Fruit fly (Drosophila melanogaster): ENCODE data around the gene CG8072.

Gene CG8072

DNA sequence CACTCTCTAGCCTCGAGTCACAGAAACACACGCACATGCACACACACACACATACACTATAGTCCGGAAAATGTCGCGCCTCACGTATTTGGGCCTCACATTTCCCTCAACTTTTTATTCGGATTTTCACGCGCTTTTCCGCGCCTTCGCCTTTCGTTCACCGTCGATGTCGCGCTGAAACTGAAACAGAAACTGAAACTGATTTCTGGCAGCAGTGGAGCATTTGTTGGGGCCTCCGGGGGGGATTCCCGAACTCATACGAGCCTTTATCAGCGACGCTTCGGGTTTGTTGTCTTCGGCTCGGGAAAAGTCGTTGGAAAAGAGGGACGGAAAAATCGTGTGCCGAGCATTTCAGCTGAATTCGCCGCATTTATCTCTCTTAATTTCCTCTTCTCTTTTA lies 34.3 kb downstream of the CG8072 start, which contains the start of gene dpr10 (continued):
- no peak for TF ChIP-seq CG15601 (tag; optimal IDR thresholded peaks at IDR 0.05)
- TF ChIP-seq CG15269 (tag; optimal IDR thresholded peaks at IDR 0.05): no peak
- TF ChIP-seq CG17361 (GFP tag; IDR thresholded peaks at IDR 0.05): no peak
- no peak for TF ChIP-seq row (GFP tag; IDR thresholded peaks at IDR 0.05)
- no peak for TF ChIP-seq ase (GFP tag; IDR thresholded peaks at IDR 0.05)
- peak; percentile 21 for TF ChIP-seq Hmr (GFP tag; optimal IDR thresholded peaks at IDR 0.05)
- TF ChIP-seq H15 (GFP tag; IDR thresholded peaks at IDR 0.05): no peak
- TF ChIP-seq CG10209 (GFP tag; optimal IDR thresholded peaks at IDR 0.05): no peak
- no peak for TF ChIP-seq CG7372 (GFP tag; IDR thresholded peaks at IDR 0.05)
- TF ChIP-seq aop (GFP tag; IDR thresholded peaks at IDR 0.05): no peak
- TF ChIP-seq CG17568 (GFP tag; optimal IDR thresholded peaks at IDR 0.05): no peak
- 0 out of 3 replicates have a peak, but pooled peaks have one; percentile 42 for TF ChIP-seq ci (GFP tag; IDR thresholded peaks at IDR 0.05)
- TF ChIP-seq ftz-f1 (GFP tag; optimal IDR thresholded peaks at IDR 0.05): peak; percentile 4
- no peak for TF ChIP-seq CG6654 (GFP tag; optimal IDR thresholded peaks at IDR 0.05)
- peak; percentile 80 for TF ChIP-seq Jarid2 (GFP tag; optimal IDR thresholded peaks at IDR 0.05)
- no peak for TF ChIP-seq CG12219 (GFP tag; optimal IDR thresholded peaks at IDR 0.05)
- TF ChIP-seq CG6813 (GFP tag; optimal IDR thresholded peaks at IDR 0.05): no peak
- TF ChIP-seq cg (GFP tag; optimal IDR thresholded peaks at IDR 0.05): peak; percentile 22
- no peak for TF ChIP-seq dan (GFP tag; IDR thresholded peaks at IDR 0.05)
- TF ChIP-seq CG6765 (GFP tag; optimal IDR thresholded peaks at IDR 0.05): peak; percentile 16
- TF ChIP-seq CG6175 (GFP tag; IDR thresholded peaks at IDR 0.05): no peak
- no peak for TF ChIP-seq CG4730 (GFP tag; IDR thresholded peaks at IDR 0.05)
- TF ChIP-seq grau (tag; optimal IDR thresholded peaks at IDR 0.05): no peak
- no peak for TF ChIP-seq Dip2 (GFP tag; IDR thresholded peaks at IDR 0.05)
- TF ChIP-seq CG11456 (GFP tag; IDR thresholded peaks at IDR 0.05): 0 out of 3 replicates have a peak, but pooled peaks have one; percentile 39
- TF ChIP-seq Hmx (GFP tag; optimal IDR thresholded peaks at IDR 0.05): no peak
- TF ChIP-seq CG4617 (GFP tag; optimal IDR thresholded peaks at IDR 0.05; ENCODE audit: borderline replicate concordance): no peak
- TF ChIP-seq CG1603 (tag; optimal IDR thresholded peaks at IDR 0.05): no peak
- TF ChIP-seq mirr (GFP tag; optimal IDR thresholded peaks at IDR 0.05): peak; percentile 28
- TF ChIP-seq pum (GFP tag; optimal IDR thresholded peaks at IDR 0.05): no peak
- no peak for TF ChIP-seq CG43689 (GFP tag; IDR thresholded peaks at IDR 0.05)
- TF ChIP-seq NK7.1 (GFP tag; optimal IDR thresholded peaks at IDR 0.05): no peak
- no peak for TF ChIP-seq slou (GFP tag; optimal IDR thresholded peaks at IDR 0.05)
- TF ChIP-seq Deaf1 (tag; optimal IDR thresholded peaks at IDR 0.05): peak; percentile 99
- peak; percentile 76 for TF ChIP-seq CG3163 (GFP tag; optimal IDR thresholded peaks at IDR 0.05)
- no peak for TF ChIP-seq corto (GFP tag; optimal IDR thresholded peaks at IDR 0.05)
- no peak for TF ChIP-seq CG10462 (GFP tag; optimal IDR thresholded peaks at IDR 0.05)
- no peak for TF ChIP-seq Hand (GFP tag; optimal IDR thresholded peaks at IDR 0.05)
- TF ChIP-seq PHDP (tag; optimal IDR thresholded peaks at IDR 0.05): no peak
- no peak for TF ChIP-seq Dp (GFP tag; optimal IDR thresholded peaks at IDR 0.05)
- TF ChIP-seq btn (GFP tag; optimal IDR thresholded peaks at IDR 0.05): no peak
- no peak for TF ChIP-seq HLH4C (GFP tag; IDR thresholded peaks at IDR 0.05; ENCODE audit: partially characterized antibody)
- no peak for TF ChIP-seq Usf (GFP tag; optimal IDR thresholded peaks at IDR 0.05)
- TF ChIP-seq CG2129 (GFP tag; IDR thresholded peaks at IDR 0.05; ENCODE audit: partially characterized antibody): no peak
- TF ChIP-seq Trl (optimal IDR thresholded peaks at IDR 0.05): peak; percentile 18 to 38
- TF ChIP-seq Trl (GFP tag; optimal IDR thresholded peaks at IDR 0.05): no peak
- TF ChIP-seq Awh (GFP tag; IDR thresholded peaks at IDR 0.05): no peak
- TF ChIP-seq CG1233 (GFP tag; optimal IDR thresholded peaks at IDR 0.05): no peak
- TF ChIP-seq pros (GFP tag; optimal IDR thresholded peaks at IDR 0.05): no peak
- no peak for TF ChIP-seq cad (GFP tag; optimal IDR thresholded peaks at IDR 0.05)
- no peak for TF ChIP-seq ATbp (GFP tag; optimal IDR thresholded peaks at IDR 0.05)
- TF ChIP-seq CG13894 (tag; optimal IDR thresholded peaks at IDR 0.05): peak; percentile 69
